Worm (Caenorhabditis elegans): Measurements from ENCODE around the gene imb-2.

DNA sequence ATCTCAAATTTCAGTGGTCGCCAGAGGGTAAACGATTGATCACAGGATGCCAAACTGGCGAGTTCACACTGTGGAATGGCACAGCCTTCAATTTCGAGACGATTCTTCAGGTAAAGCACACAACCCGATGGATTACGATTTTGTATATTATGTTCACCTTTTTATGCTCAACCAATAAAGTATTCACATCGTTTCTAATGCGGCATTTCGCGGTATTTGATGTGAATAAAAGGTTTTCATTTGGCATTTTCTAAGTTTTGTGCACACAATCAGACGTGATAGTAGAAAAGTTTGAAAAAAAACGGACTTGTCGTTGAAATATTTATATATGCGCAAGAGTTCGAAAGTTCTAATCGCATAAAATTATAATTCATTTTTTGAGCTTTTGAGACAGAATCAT, 6.5 kb upstream of the imb-2 start:
- TF ChIP-seq ref-1 (GFP tag; conservative IDR thresholded peaks at IDR 0.05) (no peak), flt-1 (GFP tag; IDR thresholded peaks at IDR 0.05) (no peak)
